Fruit fly (Drosophila melanogaster) whole organism, wandering third instar larva: ENCODE data around the gene osa.

Source experiments
- foxo ChIP-seq, 2 experiments: fragments of 200-800 bp; sonication (Bioruptor generic); optimal IDR thresholded peaks; 2 replicates in 1 of 2; 3 replicates in 1 of 2; lab custom pipeline; 2016 to 2017; ENCODE audit warnings: missing biosample characterization in 2 of 2, missing genetic modification characterization in 2 of 2
- rgr ChIP-seq: fragments of 200-800 bp; sonication (Bioruptor generic); optimal IDR thresholded peaks from 3 replicates; lab custom pipeline; 2016; ENCODE audit warnings: missing biosample characterization, mild to moderate bottlenecking, missing genetic modification characterization

dm6 chr3R:17714370-17714769 is 3.8 kb downstream of the osa start:
- TF ChIP-seq foxo (GFP tag; optimal IDR thresholded peaks at IDR 0.05; lab: Kevin White, UChicago) (no peak), rgr (GFP tag; lab: Kevin White, UChicago) (no peak)
